Fruit fly (Drosophila melanogaster): ENCODE results near the gene Bfc.

Gene Bfc

DNA sequence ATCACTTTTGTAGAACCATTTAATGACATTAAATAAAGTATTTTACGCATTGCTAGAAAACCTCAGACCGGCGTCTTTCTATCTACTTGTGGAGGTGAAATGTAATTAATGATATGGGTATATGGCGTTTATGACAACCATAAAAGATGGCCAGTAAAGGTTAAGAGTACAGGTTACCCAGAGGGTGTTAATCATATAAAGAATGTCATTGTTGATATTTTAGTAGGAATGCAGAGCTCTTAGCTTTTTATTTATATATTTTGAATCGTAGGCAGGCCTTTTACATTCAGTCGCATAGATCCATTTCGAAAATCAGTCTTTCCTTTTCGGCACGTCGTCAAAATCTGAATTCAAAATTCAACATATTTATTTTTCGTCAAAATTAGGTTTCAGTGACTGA is at the start of gene Bfc:
TSS of gene Bfc (plus strand) at position 301 of the 400 bp plus-strand sequence.
- TF ChIP-seq insv (optimal IDR thresholded peaks at IDR 0.05), result no peak
- no peak for TF ChIP-seq Sin3A (optimal IDR thresholded peaks at IDR 0.05)
- no peak for TF ChIP-seq ttk (optimal IDR thresholded peaks at IDR 0.05)
- no peak for TF ChIP-seq psq (optimal IDR thresholded peaks at IDR 0.05)
- no peak for TF ChIP-seq h (optimal IDR thresholded peaks at IDR 0.05)
- no peak for TF ChIP-seq Myc (optimal IDR thresholded peaks at IDR 0.05)

DNA sequence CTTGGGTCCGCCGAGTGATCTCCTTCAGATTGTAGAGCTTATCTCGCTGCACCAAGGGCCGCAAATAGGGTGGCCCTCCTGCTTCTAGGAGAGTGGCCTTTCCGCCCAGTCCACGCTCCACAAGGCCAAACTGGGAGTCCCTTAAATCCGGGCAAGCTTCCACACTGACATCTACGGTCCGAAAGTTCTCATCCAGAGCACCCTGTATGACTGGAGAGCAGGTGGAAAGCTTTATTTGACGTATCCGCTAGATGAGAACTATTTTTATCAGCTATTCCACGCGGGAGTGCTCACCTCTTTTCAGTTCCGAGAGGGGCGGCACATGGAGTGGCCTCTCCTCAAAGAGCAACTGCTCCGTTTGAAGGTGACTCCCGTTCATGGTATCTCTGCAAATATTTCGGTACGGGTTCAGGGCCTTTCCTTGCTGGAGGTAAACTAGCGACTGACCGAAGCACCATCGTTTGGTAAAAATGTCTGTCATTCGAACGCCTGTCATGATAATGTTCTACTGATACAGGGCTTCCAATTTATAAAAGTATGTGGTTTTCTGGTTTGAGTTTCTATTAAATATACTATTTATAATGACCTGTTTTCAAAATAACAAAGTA is 47.8 kb upstream of the Bfc start, which contains the start of gene meep:
TSS of gene meep (minus strand) at position 449 of the 608 bp plus-strand sequence.
- no peak for TF ChIP-seq ttk (optimal IDR thresholded peaks at IDR 0.05)
- TF ChIP-seq Sin3A (optimal IDR thresholded peaks at IDR 0.05), result no peak
- TF ChIP-seq Myc (optimal IDR thresholded peaks at IDR 0.05), result no peak
- no peak for TF ChIP-seq h (optimal IDR thresholded peaks at IDR 0.05)

DNA sequence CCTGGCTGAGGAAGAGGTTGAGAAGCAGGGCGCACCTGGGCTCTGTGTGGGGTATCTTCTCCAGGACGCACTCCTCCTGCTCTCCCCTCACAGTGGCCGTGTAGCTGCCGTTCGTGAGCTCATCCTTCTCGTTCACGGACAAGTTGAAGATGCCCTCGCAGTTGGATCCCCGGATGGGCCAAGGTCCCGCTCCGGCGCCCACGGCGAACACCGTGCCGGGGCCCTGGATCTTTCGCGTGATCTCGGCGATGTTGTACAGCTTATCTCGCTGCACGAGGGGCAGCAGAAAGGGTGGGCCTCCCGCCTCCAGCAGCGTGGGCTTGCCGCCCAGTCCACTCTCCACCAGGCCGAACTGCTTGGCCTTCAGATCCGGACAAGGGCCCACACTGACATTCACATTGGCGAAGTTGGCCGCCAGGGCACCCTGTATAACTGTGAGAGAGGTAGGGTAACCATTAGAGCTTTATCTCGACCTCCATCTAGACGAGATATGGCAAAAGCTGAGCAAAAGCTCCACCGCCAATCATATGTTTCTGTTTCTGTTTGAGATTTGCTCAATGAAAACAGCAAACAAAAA is 46.6 kb upstream of the Bfc start:
- no peak for TF ChIP-seq h (optimal IDR thresholded peaks at IDR 0.05)
- TF ChIP-seq psq (optimal IDR thresholded peaks at IDR 0.05), result no peak

DNA sequence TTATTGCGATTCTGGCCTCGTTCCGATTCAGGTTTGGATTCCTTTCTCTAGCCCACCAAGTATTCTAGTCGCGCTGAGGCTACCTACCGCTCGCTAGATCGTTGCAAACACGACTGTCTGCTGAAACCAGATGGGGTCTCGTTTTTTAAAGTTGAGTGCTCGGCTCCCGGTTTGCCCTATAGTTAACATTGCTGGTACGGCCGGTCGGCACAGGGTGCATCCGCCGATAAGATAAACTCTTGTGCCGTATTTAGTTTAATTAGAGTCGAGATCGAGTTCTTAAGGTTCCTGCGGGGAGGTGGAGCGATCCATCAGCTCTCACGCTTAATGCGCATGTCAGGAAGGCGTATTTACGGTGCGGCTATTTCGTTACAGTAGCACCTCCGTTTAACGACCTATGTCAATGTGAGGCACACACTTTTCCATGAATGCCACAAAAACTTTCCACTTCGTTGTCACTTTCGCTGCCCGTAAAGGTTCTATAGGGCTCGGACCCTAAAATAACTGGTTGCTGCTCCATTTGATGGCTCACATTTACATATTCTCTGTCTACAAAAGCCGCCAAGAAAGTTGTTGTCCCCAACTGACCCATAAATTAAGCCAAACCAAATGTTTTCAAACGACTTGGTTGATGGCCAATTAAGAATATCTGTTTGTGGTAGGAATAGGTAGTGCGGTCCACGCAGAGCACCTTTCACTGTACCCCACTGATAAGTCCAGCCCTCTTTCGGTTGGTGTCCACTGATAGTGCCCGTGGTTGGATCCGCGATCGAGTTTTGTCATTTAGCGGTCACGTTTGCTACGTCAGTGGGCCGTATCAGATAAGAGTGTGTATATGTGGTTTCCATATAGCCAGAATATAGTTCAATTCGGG is 45.6 kb upstream of the Bfc start, which contains the start of gene CG9119:
TSS of gene CG9119 (minus strand) at position 122 of the 874 bp plus-strand sequence.
- no peak for TF ChIP-seq ttk (optimal IDR thresholded peaks at IDR 0.05)
- TF ChIP-seq h (optimal IDR thresholded peaks at IDR 0.05), result no peak
- TF ChIP-seq psq (optimal IDR thresholded peaks at IDR 0.05), result no peak
- TF ChIP-seq Sin3A (optimal IDR thresholded peaks at IDR 0.05), result no peak
- TF ChIP-seq insv (optimal IDR thresholded peaks at IDR 0.05), result no peak
- TF ChIP-seq Myc (optimal IDR thresholded peaks at IDR 0.05), result no peak

DNA sequence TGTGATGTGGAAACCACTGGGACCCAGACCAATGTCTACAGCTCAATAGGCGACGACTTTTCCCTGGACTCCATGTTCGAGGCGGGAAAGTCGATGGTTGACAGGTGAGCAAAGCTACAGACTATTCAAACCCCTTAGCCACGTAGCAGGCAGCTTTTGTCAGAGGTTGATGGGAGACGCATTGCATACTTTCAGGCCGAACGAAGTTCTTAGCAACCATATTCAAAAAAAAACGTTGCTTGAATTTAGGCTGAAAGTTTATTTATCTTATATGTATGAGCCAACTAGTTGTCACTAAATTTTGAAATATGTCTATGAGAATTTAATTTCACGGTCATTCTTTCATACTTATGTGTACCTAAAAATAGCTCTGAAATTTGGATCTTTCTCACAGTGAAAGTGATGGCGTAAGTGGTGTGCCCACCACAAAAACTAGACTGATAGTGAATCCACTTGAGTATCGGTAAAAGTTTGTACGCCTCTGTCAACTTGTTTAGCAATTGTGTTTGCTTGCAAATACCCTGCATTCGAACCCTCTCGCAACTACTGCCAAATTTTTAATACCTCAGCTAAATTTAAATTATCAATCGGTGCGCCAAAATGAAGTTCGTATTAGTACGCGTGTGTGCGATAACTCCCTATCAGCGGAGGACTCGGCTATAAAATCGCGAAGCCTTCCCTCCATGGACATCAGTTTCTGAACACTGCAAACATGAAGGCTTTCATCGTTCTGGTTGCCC is 43.6 kb upstream of the Bfc start, which contains the start of gene LysB:
TSS of gene LysB (plus strand) at position 690 of the 740 bp plus-strand sequence.
- no peak for TF ChIP-seq h (optimal IDR thresholded peaks at IDR 0.05)
- no peak for TF ChIP-seq insv (optimal IDR thresholded peaks at IDR 0.05)
- no peak for TF ChIP-seq ttk (optimal IDR thresholded peaks at IDR 0.05)
- TF ChIP-seq Sin3A (optimal IDR thresholded peaks at IDR 0.05), result no peak
- TF ChIP-seq psq (optimal IDR thresholded peaks at IDR 0.05), result no peak
- TF ChIP-seq Myc (optimal IDR thresholded peaks at IDR 0.05), result no peak

DNA sequence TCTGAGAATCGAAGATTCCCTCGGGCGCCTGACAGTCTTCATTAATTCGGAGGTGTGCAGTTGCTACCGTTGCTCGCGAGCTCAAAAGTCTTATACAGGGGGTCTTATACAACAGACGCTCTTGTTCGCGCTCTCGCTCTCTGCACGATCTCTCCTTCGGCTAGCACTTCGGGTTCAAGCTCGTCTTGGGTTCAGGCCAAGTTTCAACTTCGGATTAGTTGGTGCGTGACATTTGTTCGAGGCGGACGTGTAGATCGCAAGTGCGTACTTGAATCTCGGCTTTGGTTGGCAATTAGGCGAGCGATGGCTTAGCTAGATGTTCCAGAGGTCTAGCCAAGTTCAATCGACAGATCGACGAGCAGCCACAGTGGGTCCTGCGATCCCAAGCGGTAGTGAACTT is 42.3 kb upstream of the Bfc start:
- no peak for TF ChIP-seq psq (optimal IDR thresholded peaks at IDR 0.05)
- no peak for TF ChIP-seq h (optimal IDR thresholded peaks at IDR 0.05)
- TF ChIP-seq insv (optimal IDR thresholded peaks at IDR 0.05), result no peak
- TF ChIP-seq Myc (optimal IDR thresholded peaks at IDR 0.05), result no peak
- TF ChIP-seq Sin3A (optimal IDR thresholded peaks at IDR 0.05), result no peak
- TF ChIP-seq ttk (optimal IDR thresholded peaks at IDR 0.05), result no peak

DNA sequence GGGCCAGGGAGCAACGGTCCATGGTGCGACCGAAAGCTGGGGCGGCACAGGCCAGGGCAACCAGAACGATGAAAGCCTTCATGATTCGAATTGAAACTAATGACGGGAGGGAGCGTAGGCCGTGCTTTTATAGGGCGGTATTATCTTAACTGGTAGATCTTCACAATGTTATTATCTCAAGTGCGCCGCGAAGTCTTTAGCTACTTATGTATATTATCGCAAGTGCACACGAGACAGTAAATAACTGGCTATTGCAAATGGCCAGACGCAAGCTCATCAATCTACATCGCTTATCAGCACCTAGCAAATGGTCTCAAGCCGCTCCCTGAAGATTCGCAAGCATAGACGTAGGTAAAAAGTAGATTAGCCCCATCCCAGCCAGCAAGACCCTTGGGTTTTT is 39.4 kb upstream of the Bfc start, which contains the start of gene LysD:
TSS of gene LysD (minus strand) at position 101 of the 400 bp plus-strand sequence.
- TF ChIP-seq psq (optimal IDR thresholded peaks at IDR 0.05), result no peak

DNA sequence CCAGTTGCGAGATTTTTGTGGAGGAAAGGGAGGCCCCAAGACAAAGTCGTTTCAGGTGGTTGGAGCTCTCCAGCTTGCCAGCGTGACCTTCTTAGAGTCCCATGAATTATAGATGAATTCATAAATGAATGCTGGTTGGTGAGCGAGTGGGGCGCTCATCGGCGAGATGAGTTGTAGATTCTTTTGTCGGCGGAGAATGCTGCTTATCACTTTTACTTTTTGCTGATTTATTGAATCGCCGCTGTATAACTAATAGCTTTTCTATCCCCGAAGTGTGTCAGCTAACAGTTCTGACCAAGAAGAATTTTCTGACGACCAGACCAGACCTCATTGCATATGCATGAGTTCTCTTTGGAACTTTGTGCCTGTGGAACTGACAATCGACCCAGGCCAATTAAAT is 38.4 kb upstream of the Bfc start:
- no peak for TF ChIP-seq Sin3A (optimal IDR thresholded peaks at IDR 0.05)
- TF ChIP-seq h (optimal IDR thresholded peaks at IDR 0.05), result no peak
- no peak for TF ChIP-seq Myc (optimal IDR thresholded peaks at IDR 0.05)
- no peak for TF ChIP-seq ttk (optimal IDR thresholded peaks at IDR 0.05)
- TF ChIP-seq psq (optimal IDR thresholded peaks at IDR 0.05), result no peak
- no peak for TF ChIP-seq insv (optimal IDR thresholded peaks at IDR 0.05)

DNA sequence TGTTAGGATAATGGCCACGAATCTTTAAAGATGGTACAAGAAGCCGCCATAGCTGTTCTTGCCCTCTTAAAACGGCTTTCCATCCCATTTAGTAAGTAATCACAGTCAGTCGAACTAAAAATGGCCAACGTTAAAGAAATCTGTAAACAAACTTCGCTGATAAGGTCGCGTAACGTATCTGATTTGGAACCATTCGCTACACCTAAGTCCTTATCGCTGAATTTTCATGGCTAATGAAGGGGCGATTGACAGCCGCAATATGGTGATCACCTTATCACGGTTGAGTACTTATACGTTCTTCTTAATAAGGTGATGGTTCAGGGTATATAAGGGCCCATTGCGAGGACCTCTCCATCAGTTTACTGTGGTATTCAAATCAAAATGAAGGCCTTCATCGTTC is 37.9 kb upstream of the Bfc start, which contains the start of gene LysE:
TSS of gene LysE (plus strand) at position 257 of the 400 bp plus-strand sequence.
- no peak for TF ChIP-seq psq (optimal IDR thresholded peaks at IDR 0.05)
- no peak for TF ChIP-seq h (optimal IDR thresholded peaks at IDR 0.05)
- TF ChIP-seq Sin3A (optimal IDR thresholded peaks at IDR 0.05), result no peak
- no peak for TF ChIP-seq ttk (optimal IDR thresholded peaks at IDR 0.05)
- TF ChIP-seq Myc (optimal IDR thresholded peaks at IDR 0.05), result no peak
- no peak for TF ChIP-seq insv (optimal IDR thresholded peaks at IDR 0.05)

DNA sequence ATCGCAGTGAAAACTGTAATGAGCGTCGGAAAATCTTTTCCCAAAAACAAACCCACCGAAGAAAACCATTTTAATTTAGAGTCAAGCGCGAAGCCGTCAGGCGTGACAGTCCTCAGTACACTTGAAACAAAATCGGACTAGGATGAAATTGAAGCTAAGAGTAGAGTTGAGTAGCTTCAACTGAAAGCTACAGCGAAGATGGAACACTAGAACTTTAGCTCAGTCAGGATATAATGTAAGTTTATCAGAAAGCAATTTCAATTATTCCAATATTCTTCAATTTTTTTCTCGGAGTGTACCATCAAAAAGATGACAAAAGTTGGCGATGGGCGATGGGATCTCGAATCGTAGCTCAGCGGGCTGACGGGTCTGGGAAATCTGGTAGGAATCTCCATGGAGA is 34.0 kb upstream of the Bfc start:
- no peak for TF ChIP-seq h (optimal IDR thresholded peaks at IDR 0.05)
- TF ChIP-seq psq (optimal IDR thresholded peaks at IDR 0.05), result no peak
- no peak for TF ChIP-seq Sin3A (optimal IDR thresholded peaks at IDR 0.05)
- TF ChIP-seq ttk (optimal IDR thresholded peaks at IDR 0.05), result no peak
- no peak for TF ChIP-seq Myc (optimal IDR thresholded peaks at IDR 0.05)
- no peak for TF ChIP-seq insv (optimal IDR thresholded peaks at IDR 0.05)

DNA sequence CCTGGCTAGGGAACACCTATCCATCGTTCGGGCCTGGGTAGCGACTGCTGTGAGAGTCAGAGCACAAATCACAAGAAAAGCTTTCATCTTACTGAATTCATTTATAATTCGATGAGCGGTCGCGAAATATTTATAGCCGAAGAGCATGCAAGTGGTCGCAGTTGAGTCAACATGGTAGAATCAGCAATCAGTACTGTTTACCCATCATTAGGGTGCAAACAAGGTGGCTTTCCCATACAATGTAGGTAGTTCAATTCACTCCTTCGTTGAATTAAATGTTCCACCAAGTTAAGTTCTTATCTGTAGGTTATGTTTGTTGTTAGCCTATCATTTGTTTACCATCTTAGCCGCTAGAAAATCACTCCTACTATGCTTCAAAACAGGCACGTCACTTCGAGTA is 31.9 kb upstream of the Bfc start, which contains the start of gene LysP:
TSS of gene LysP (minus strand) at position 101 of the 400 bp plus-strand sequence.
- TF ChIP-seq Sin3A (optimal IDR thresholded peaks at IDR 0.05) (no peak), insv (optimal IDR thresholded peaks at IDR 0.05) (no peak)

DNA sequence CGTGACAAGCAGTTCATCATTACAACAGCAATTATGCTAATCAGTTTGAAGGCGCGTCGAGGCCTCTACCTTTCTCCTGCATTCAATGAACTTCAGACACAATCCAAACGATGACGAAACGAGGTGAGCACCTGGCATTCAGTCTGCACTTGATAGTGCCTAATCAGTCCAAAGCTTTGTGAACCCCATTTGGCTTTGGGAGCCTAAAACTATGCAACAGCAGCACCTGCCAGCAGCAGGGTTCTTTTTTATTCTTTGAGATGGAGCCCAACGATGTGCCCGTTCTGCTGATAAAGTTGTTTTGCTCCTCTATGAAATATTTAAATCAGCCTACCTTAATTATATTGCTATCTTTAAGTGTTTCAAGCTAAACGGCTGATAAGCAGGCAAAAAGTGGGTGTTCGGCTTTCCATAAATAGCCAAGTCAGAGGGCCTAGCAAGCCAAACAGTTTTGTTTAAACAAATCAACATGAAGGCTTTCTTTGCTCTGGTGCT is 23.1 kb upstream of the Bfc start, which contains the start of gene LysS:
TSS of gene LysS (plus strand) at position 445 of the 495 bp plus-strand sequence.
- no peak for TF ChIP-seq h (optimal IDR thresholded peaks at IDR 0.05)
- TF ChIP-seq psq (optimal IDR thresholded peaks at IDR 0.05), result no peak
- TF ChIP-seq insv (optimal IDR thresholded peaks at IDR 0.05), result no peak
- TF ChIP-seq Myc (optimal IDR thresholded peaks at IDR 0.05), result no peak
- TF ChIP-seq ttk (optimal IDR thresholded peaks at IDR 0.05), result no peak
- no peak for TF ChIP-seq Sin3A (optimal IDR thresholded peaks at IDR 0.05)

Data from Kc167 (cell line).